Fruit fly (Drosophila melanogaster): ENCODE results near the gene Lcp65Ag3.

DNA sequence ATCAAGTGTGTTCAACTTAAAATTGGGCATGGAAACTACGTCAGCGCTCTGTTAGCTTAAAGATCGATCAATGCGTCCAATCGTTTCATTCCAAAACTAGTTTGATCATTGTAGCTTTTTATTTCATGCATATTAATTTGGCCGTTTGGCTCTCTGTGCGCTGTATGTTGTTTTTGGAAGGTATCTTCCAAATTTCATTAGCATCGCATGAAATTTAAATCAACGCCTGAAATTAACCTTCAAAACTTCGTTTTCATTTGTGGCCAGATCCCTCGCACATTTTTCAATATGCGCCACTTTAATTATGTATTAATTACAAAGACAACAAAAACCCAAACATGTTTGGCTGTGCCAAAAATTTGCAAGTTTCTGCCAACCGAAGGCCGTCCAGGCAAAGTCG is 7.8 kb upstream of the Lcp65Ag3 start:
- no peak for TF ChIP-seq D1 (tag; optimal IDR thresholded peaks at IDR 0.05)
- TF ChIP-seq CG14655 (GFP tag; optimal IDR thresholded peaks at IDR 0.05) = no peak
- TF ChIP-seq CG8301 (tag; optimal IDR thresholded peaks at IDR 0.05) = no peak

Measured in whole organism, pupa.